Fruit fly (Drosophila melanogaster): Measurements from ENCODE around the gene RpL32.

The RpL32 gene

dm6 chr3R:30043139-30043744 is 2.7 kb downstream of the RpL32 start, which contains the start of gene Sry-delta:
Gene Sry-delta, plus strand, starts transcription at chr3R:30043341.
- TF ChIP-seq bab1 (GFP tag; optimal IDR thresholded peaks at IDR 0.05), result peak; percentile 76
- peak; percentile 90 for TF ChIP-seq Hr96 (GFP tag; optimal IDR thresholded peaks at IDR 0.05)
- peak; percentile 71 for TF ChIP-seq Crg-1 (GFP tag; optimal IDR thresholded peaks at IDR 0.05)
- TF ChIP-seq tj (GFP tag; optimal IDR thresholded peaks at IDR 0.05), result peak; percentile 85
- peak; percentile 73 for TF ChIP-seq CG7045 (GFP tag; optimal IDR thresholded peaks at IDR 0.05)
- TF ChIP-seq pad (GFP tag; optimal IDR thresholded peaks at IDR 0.05), result peak; percentile 64
- TF ChIP-seq cic (GFP tag; optimal IDR thresholded peaks at IDR 0.05), result peak; percentile 45
- TF ChIP-seq cnc (optimal IDR thresholded peaks at IDR 0.05), result no peak
- peak; percentile 85 for TF ChIP-seq Mnt (GFP tag; optimal IDR thresholded peaks at IDR 0.05)
- peak; percentile 65 for TF ChIP-seq CG12768 (GFP tag; optimal IDR thresholded peaks at IDR 0.05)
- no peak for TF ChIP-seq ovo (GFP tag; optimal IDR thresholded peaks at IDR 0.05)
- TF ChIP-seq CG5204 (GFP tag; optimal IDR thresholded peaks at IDR 0.05), result no peak
- no peak for TF ChIP-seq kay (GFP tag; ENCODE audit: borderline replicate concordance)
- TF ChIP-seq CG7101 (tag; optimal IDR thresholded peaks at IDR 0.05), result peak; percentile 74
- TF ChIP-seq Clk (GFP tag; optimal IDR thresholded peaks at IDR 0.05), result peak; percentile 59
- peak; percentile 61 for TF ChIP-seq CG33017 (tag; optimal IDR thresholded peaks at IDR 0.05)
- peak; percentile 73 for TF ChIP-seq CG11617 (GFP tag; optimal IDR thresholded peaks at IDR 0.05)
- TF ChIP-seq toe (GFP tag; optimal IDR thresholded peaks at IDR 0.05), result peak; percentile 87
- TF ChIP-seq CG14711 (tag; optimal IDR thresholded peaks at IDR 0.05), result peak; percentile 60
- peak; percentile 90 for TF ChIP-seq CG1620 (GFP tag; optimal IDR thresholded peaks at IDR 0.05)

dm6 chr3R:30040879-30041278 is 5.1 kb downstream of the RpL32 start:
- no peak for TF ChIP-seq CG7045 (GFP tag; optimal IDR thresholded peaks at IDR 0.05)
- no peak for TF ChIP-seq tj (GFP tag; optimal IDR thresholded peaks at IDR 0.05)
- TF ChIP-seq CG11617 (GFP tag; optimal IDR thresholded peaks at IDR 0.05), result no peak
- TF ChIP-seq Crg-1 (GFP tag; optimal IDR thresholded peaks at IDR 0.05), result no peak
- no peak for TF ChIP-seq pad (GFP tag; optimal IDR thresholded peaks at IDR 0.05)
- TF ChIP-seq cic (GFP tag; optimal IDR thresholded peaks at IDR 0.05), result no peak
- TF ChIP-seq CG7101 (tag; optimal IDR thresholded peaks at IDR 0.05), result no peak

DNA sequence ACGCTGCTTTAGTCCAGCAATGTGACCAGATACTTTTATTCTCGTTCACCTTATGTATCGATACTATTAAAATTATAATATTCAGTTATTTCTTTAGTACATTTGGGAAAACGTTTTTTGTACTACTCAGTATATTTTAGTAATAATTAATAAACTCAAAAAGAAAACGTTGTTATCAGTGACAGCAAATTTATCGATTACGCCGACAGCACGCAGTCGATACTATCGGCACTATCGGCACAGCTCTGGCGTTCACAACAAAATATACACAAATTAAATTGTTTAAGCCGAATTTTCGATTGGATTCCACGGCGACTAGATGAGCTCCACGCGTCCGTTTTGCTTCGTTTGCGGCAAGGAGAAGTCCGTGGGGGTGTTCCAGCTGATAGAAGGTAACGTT is 6.5 kb downstream of the RpL32 start, which contains the start of the genes janA, Sry-alpha and Sry-beta:
Gene janA (minus strand): TSS at position 40 of the 400 bp plus-strand sequence.
Gene Sry-alpha (plus strand): TSS at position 226 of the 400 bp plus-strand sequence.
Gene Sry-beta (plus strand): TSS at position 226 of the 400 bp plus-strand sequence.
- TF ChIP-seq ovo (GFP tag; optimal IDR thresholded peaks at IDR 0.05), result no peak
- peak; percentile 0 for TF ChIP-seq CG7101 (tag; optimal IDR thresholded peaks at IDR 0.05)
- TF ChIP-seq Mnt (GFP tag; optimal IDR thresholded peaks at IDR 0.05), result peak; percentile 33
- peak; percentile 19 for TF ChIP-seq CG14711 (tag; optimal IDR thresholded peaks at IDR 0.05)
- peak; percentile 65 for TF ChIP-seq bab1 (GFP tag; optimal IDR thresholded peaks at IDR 0.05)
- peak; percentile 20 for TF ChIP-seq CG11617 (GFP tag; optimal IDR thresholded peaks at IDR 0.05)
- TF ChIP-seq CG1620 (GFP tag; optimal IDR thresholded peaks at IDR 0.05), result peak; percentile 45
- TF ChIP-seq pad (GFP tag; optimal IDR thresholded peaks at IDR 0.05), result no peak
- TF ChIP-seq Crg-1 (GFP tag; optimal IDR thresholded peaks at IDR 0.05), result peak; percentile 45
- no peak for TF ChIP-seq kay (GFP tag; ENCODE audit: borderline replicate concordance)
- no peak for TF ChIP-seq CG12768 (GFP tag; optimal IDR thresholded peaks at IDR 0.05)
- no peak for TF ChIP-seq CG5204 (GFP tag; optimal IDR thresholded peaks at IDR 0.05)

DNA sequence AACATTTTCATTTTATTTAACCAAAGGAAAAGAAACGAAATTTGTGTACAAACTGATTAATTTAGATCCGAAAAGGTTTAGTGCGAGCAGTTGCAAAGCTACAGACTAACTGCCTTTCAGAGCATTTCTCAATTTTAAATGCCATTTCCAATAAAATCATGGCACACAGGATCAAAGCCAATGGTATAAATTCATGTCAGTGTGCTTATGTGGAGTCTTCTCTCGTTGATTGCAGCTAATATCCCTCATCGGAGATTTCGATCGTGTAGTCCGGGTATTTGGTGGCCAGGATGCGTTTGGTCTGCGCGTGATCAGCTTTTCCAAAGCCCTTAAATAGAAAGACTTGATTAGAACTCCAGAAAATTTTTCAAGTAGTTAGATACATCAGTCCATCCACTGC is 7.3 kb downstream of the RpL32 start, which contains the start of gene janB:
Gene janB (minus strand): TSS at position 101 of the 400 bp plus-strand sequence.
- no peak for TF ChIP-seq CG33017 (tag; optimal IDR thresholded peaks at IDR 0.05)
- TF ChIP-seq Clk (GFP tag; optimal IDR thresholded peaks at IDR 0.05), result no peak
- no peak for TF ChIP-seq tj (GFP tag; optimal IDR thresholded peaks at IDR 0.05)
- no peak for TF ChIP-seq ovo (GFP tag; optimal IDR thresholded peaks at IDR 0.05)
- no peak for TF ChIP-seq CG7101 (tag; optimal IDR thresholded peaks at IDR 0.05)
- TF ChIP-seq toe (GFP tag; optimal IDR thresholded peaks at IDR 0.05), result no peak

- no peak for TF ChIP-seq Clk (GFP tag; optimal IDR thresholded peaks at IDR 0.05)
- no peak for TF ChIP-seq cic (GFP tag; optimal IDR thresholded peaks at IDR 0.05)
- no peak for TF ChIP-seq CG7045 (GFP tag; optimal IDR thresholded peaks at IDR 0.05)
- no peak for TF ChIP-seq cnc (optimal IDR thresholded peaks at IDR 0.05)
- TF ChIP-seq CG5204 (GFP tag; optimal IDR thresholded peaks at IDR 0.05), result no peak
- no peak for TF ChIP-seq CG11617 (GFP tag; optimal IDR thresholded peaks at IDR 0.05)
- no peak for TF ChIP-seq CG12768 (GFP tag; optimal IDR thresholded peaks at IDR 0.05)
- TF ChIP-seq bab1 (GFP tag; optimal IDR thresholded peaks at IDR 0.05), result no peak
- TF ChIP-seq kay (GFP tag; ENCODE audit: borderline replicate concordance), result no peak
- no peak for TF ChIP-seq ovo (GFP tag; optimal IDR thresholded peaks at IDR 0.05)
- TF ChIP-seq Crg-1 (GFP tag; optimal IDR thresholded peaks at IDR 0.05), result no peak
- no peak for TF ChIP-seq Mnt (GFP tag; optimal IDR thresholded peaks at IDR 0.05)
- no peak for TF ChIP-seq pad (GFP tag; optimal IDR thresholded peaks at IDR 0.05)
- TF ChIP-seq CG33017 (tag; optimal IDR thresholded peaks at IDR 0.05), result no peak
- no peak for TF ChIP-seq toe (GFP tag; optimal IDR thresholded peaks at IDR 0.05)
- no peak for TF ChIP-seq CG14711 (tag; optimal IDR thresholded peaks at IDR 0.05)
- no peak for TF ChIP-seq Hr96 (GFP tag; optimal IDR thresholded peaks at IDR 0.05)
- TF ChIP-seq CG1620 (GFP tag; optimal IDR thresholded peaks at IDR 0.05), result no peak
Measured at dm6 chr3R:30037630-30038029, 8.3 kb downstream of the RpL32 start, which contains the start of gene ocn. Gene ocn, minus strand, starts transcription at chr3R:30037730.

dm6 chr3R:30036609-30037008 is 9.4 kb downstream of the RpL32 start, which contains the start of gene ZIPIC:
Gene ZIPIC, minus strand, starts transcription at chr3R:30036870.
- TF ChIP-seq cic (GFP tag; optimal IDR thresholded peaks at IDR 0.05), result no peak
- no peak for TF ChIP-seq Hr96 (GFP tag; optimal IDR thresholded peaks at IDR 0.05)
- TF ChIP-seq CG12768 (GFP tag; optimal IDR thresholded peaks at IDR 0.05), result no peak
- no peak for TF ChIP-seq CG1620 (GFP tag; optimal IDR thresholded peaks at IDR 0.05)
- no peak for TF ChIP-seq pad (GFP tag; optimal IDR thresholded peaks at IDR 0.05)
- TF ChIP-seq bab1 (GFP tag; optimal IDR thresholded peaks at IDR 0.05), result no peak
- no peak for TF ChIP-seq cnc (optimal IDR thresholded peaks at IDR 0.05)
- TF ChIP-seq CG7101 (tag; optimal IDR thresholded peaks at IDR 0.05), result no peak
- TF ChIP-seq CG14711 (tag; optimal IDR thresholded peaks at IDR 0.05), result no peak
- no peak for TF ChIP-seq CG7045 (GFP tag; optimal IDR thresholded peaks at IDR 0.05)
- no peak for TF ChIP-seq CG11617 (GFP tag; optimal IDR thresholded peaks at IDR 0.05)
- no peak for TF ChIP-seq kay (GFP tag; ENCODE audit: borderline replicate concordance)
- no peak for TF ChIP-seq Crg-1 (GFP tag; optimal IDR thresholded peaks at IDR 0.05)
- TF ChIP-seq toe (GFP tag; optimal IDR thresholded peaks at IDR 0.05), result no peak

Measured in whole organism, adult.